Fruit fly (Drosophila melanogaster) Kc167 (cell line): ENCODE results near the gene aqz.

Source experiments
- Myc ChIP-seq: fragments of >200 bp; optimal IDR thresholded peaks from 2 replicates; lab custom pipeline; 2017; ENCODE audit warnings: missing external identifiers
- Sin3A ChIP-seq: fragments of >200 bp; optimal IDR thresholded peaks from 2 replicates; lab custom pipeline; 2018; ENCODE audit warnings: missing external identifiers
- h ChIP-seq: fragments of >200 bp; optimal IDR thresholded peaks from 3 replicates; lab custom pipeline; 2018; ENCODE audit warnings: missing external identifiers
- insv ChIP-seq: fragments of >200 bp; optimal IDR thresholded peaks from 3 replicates; lab custom pipeline; 2018; ENCODE audit warnings: missing external identifiers
- psq ChIP-seq: fragments of >200 bp; optimal IDR thresholded peaks from 2 replicates; lab custom pipeline; 2017; ENCODE audit warnings: missing external identifiers
- ttk ChIP-seq: sonication (Bioruptor generic); optimal IDR thresholded peaks from 2 replicates; lab custom pipeline; 2017; ENCODE audit warnings: missing external identifiers

Gene aqz

dm6 chr3R:8856242-8856641 is 35.8 kb upstream of the aqz start:
- TF ChIP-seq ttk (lab: Kevin White, UChicago) (no peak), Sin3A (lab: Kevin White, UChicago) (no peak), insv (lab: Kevin White, UChicago) (no peak), psq (lab: Kevin White, UChicago) (no peak), h (lab: Kevin White, UChicago) (no peak), Myc (no peak)

- TF ChIP-seq Sin3A (lab: Kevin White, UChicago): no peak
- TF ChIP-seq psq (lab: Kevin White, UChicago): no peak
- no peak for TF ChIP-seq h (lab: Kevin White, UChicago)
- no peak for TF ChIP-seq Myc
- TF ChIP-seq ttk (lab: Kevin White, UChicago): no peak
- TF ChIP-seq insv (lab: Kevin White, UChicago): no peak
Observed at dm6 chr3R:8854619-8855206, 34.2 kb upstream of the aqz start.

dm6 chr3R:8853706-8854105 is 33.2 kb upstream of the aqz start:
- no peak for TF ChIP-seq psq (lab: Kevin White, UChicago)
- TF ChIP-seq ttk (lab: Kevin White, UChicago): no peak
- TF ChIP-seq Sin3A (lab: Kevin White, UChicago): no peak

dm6 chr3R:8853197-8853596 is 32.7 kb upstream of the aqz start:
- TF ChIP-seq psq (lab: Kevin White, UChicago): no peak
- no peak for TF ChIP-seq insv (lab: Kevin White, UChicago)
- TF ChIP-seq h (lab: Kevin White, UChicago): no peak
- TF ChIP-seq ttk (lab: Kevin White, UChicago): no peak
- no peak for TF ChIP-seq Myc
- TF ChIP-seq Sin3A (lab: Kevin White, UChicago): no peak

- TF ChIP-seq psq (lab: Kevin White, UChicago) (no peak), ttk (lab: Kevin White, UChicago) (no peak), Sin3A (lab: Kevin White, UChicago) (no peak), insv (lab: Kevin White, UChicago) (no peak), h (lab: Kevin White, UChicago) (no peak), Myc (no peak)
Observed at dm6 chr3R:8850616-8851015, 30.1 kb upstream of the aqz start.

dm6 chr3R:8849373-8850228 is 29.1 kb upstream of the aqz start:
- TF ChIP-seq insv (lab: Kevin White, UChicago) (no peak), h (lab: Kevin White, UChicago) (no peak), psq (lab: Kevin White, UChicago) (no peak), Myc (no peak), Sin3A (lab: Kevin White, UChicago) (no peak), ttk (lab: Kevin White, UChicago) (no peak)

- no peak for TF ChIP-seq ttk (lab: Kevin White, UChicago)
- no peak for TF ChIP-seq psq (lab: Kevin White, UChicago)
- no peak for TF ChIP-seq Myc
- no peak for TF ChIP-seq Sin3A (lab: Kevin White, UChicago)
- TF ChIP-seq h (lab: Kevin White, UChicago): no peak
- no peak for TF ChIP-seq insv (lab: Kevin White, UChicago)
Observed at dm6 chr3R:8848190-8848589, 27.7 kb upstream of the aqz start.

- no peak for TF ChIP-seq ttk (lab: Kevin White, UChicago)
- TF ChIP-seq insv (lab: Kevin White, UChicago): no peak
- TF ChIP-seq Myc: no peak
- no peak for TF ChIP-seq Sin3A (lab: Kevin White, UChicago)
- TF ChIP-seq h (lab: Kevin White, UChicago): no peak
- no peak for TF ChIP-seq psq (lab: Kevin White, UChicago)
Observed at dm6 chr3R:8847096-8847639, 26.7 kb upstream of the aqz start.

- TF ChIP-seq Myc (no peak), h (lab: Kevin White, UChicago) (no peak), psq (lab: Kevin White, UChicago) (peak; percentile 59), insv (lab: Kevin White, UChicago) (no peak), Sin3A (lab: Kevin White, UChicago) (no peak), ttk (lab: Kevin White, UChicago) (no peak)
Observed at dm6 chr3R:8846154-8846648, 25.7 kb upstream of the aqz start.

- TF ChIP-seq psq (lab: Kevin White, UChicago): no peak
Observed at dm6 chr3R:8844955-8845354, 24.5 kb upstream of the aqz start.

- TF ChIP-seq psq (lab: Kevin White, UChicago) (no peak), insv (lab: Kevin White, UChicago) (no peak), ttk (lab: Kevin White, UChicago) (no peak), Sin3A (lab: Kevin White, UChicago) (no peak), h (lab: Kevin White, UChicago) (no peak), Myc (no peak)
Observed at dm6 chr3R:8843942-8844637, 23.6 kb upstream of the aqz start.
